Worm (Caenorhabditis elegans) whole organism, young adult: ENCODE results near the gene rfip-1.
A peak's percentile ranks its signal among the peaks of the same experiment; 100 is the strongest.

ENCODE experiments used
- C06A6.2 ChIP-seq: fragments of 200-800 bp; sonication (Bioruptor generic); conservative IDR thresholded peaks from 2 replicates; pipeline ENCODE4 v1.3.6; 2022; ENCODE audit warnings: missing genetic modification characterization, missing compliant biosample characterization
- D2030.7 ChIP-seq: fragments of 200-800 bp; sonication (Bioruptor generic); IDR thresholded peaks from 2 replicates; pipeline ENCODE4 v1.3.6; 2022; ENCODE audit warnings: missing genetic modification reagents, missing genetic modification characterization, missing compliant biosample characterization
- F10E7.11 ChIP-seq: sonication (generic microtip); optimal IDR thresholded peaks from 2 replicates; lab custom pipeline; 2017; ENCODE audit warnings: mild to moderate bottlenecking, missing genetic modification characterization, moderate library complexity, missing compliant biosample characterization
- F22D6.2 ChIP-seq: sonication (generic microtip); optimal IDR thresholded peaks from 2 replicates; lab custom pipeline; 2016; ENCODE audit warnings: mild to moderate bottlenecking, missing genetic modification characterization, missing compliant biosample characterization
- F49E8.2 ChIP-seq: sonication (generic microtip); optimal IDR thresholded peaks from 3 replicates; lab custom pipeline; 2017; ENCODE audit warnings: missing genetic modification characterization, mild to moderate bottlenecking, missing compliant biosample characterization, antibody characterized with exemption, moderate library complexity; ENCODE audit not compliant: insufficient read depth
- F57C9.4 ChIP-seq: sonication (generic microtip); optimal IDR thresholded peaks from 2 replicates; lab custom pipeline; 2017; ENCODE audit warnings: mild to moderate bottlenecking, missing genetic modification characterization, missing compliant biosample characterization
- T07F8.4 ChIP-seq: sonication (generic microtip); optimal IDR thresholded peaks from 2 replicates; lab custom pipeline; 2016; ENCODE audit warnings: mild to moderate bottlenecking, missing genetic modification characterization, moderate library complexity, missing compliant biosample characterization
- Y79H2A.3 ChIP-seq: fragments of 200-800 bp; sonication (Bioruptor generic); conservative IDR thresholded peaks from 2 replicates; pipeline ENCODE4 v1.3.6; 2022; ENCODE audit warnings: missing genetic modification reagents, missing genetic modification characterization, missing compliant biosample characterization
- akir-1 ChIP-seq: fragments of 200-800 bp; sonication (Bioruptor generic); optimal IDR thresholded peaks from 2 replicates; lab custom pipeline; 2018; ENCODE audit warnings: mild to moderate bottlenecking, missing genetic modification characterization, moderate library complexity, missing compliant biosample characterization
- atf-7 ChIP-seq: sonication (generic microtip); optimal IDR thresholded peaks from 2 replicates; lab custom pipeline; 2017; ENCODE audit warnings: mild to moderate bottlenecking, missing genetic modification characterization, missing compliant biosample characterization
- athp-1 ChIP-seq: sonication (generic microtip); optimal IDR thresholded peaks from 2 replicates; lab custom pipeline; 2017; ENCODE audit warnings: mild to moderate bottlenecking, missing genetic modification characterization, missing compliant biosample characterization
- attf-3 ChIP-seq: fragments of 200-800 bp; sonication (Bioruptor generic); conservative IDR thresholded peaks from 2 replicates; pipeline ENCODE4 v1.3.6; 2022; ENCODE audit warnings: missing genetic modification reagents, missing genetic modification characterization, missing compliant biosample characterization
- attf-5 ChIP-seq: fragments of 200-800 bp; sonication (Bioruptor generic); optimal IDR thresholded peaks from 2 replicates; lab custom pipeline; 2018; ENCODE audit warnings: mild to moderate bottlenecking, missing genetic modification characterization, missing compliant biosample characterization
- cebp-1 ChIP-seq, 2 experiments: fragments of 200-800 bp in 1 of 2; sonication (Bioruptor generic) in 1 of 2; sonication (generic microtip) in 1 of 2; IDR thresholded peaks in 1 of 2; optimal IDR thresholded peaks in 1 of 2; 2 replicates each; pipeline versions ENCODE4 v1.3.6 to Lab custom; 2017 to 2022; ENCODE audit warnings: missing compliant biosample characterization in 2 of 2, missing genetic modification characterization in 2 of 2, mild to moderate bottlenecking in 1 of 2, missing genetic modification reagents in 1 of 2, moderate library complexity in 1 of 2
- cebp-2 ChIP-seq: fragments of 200-800 bp; sonication (Bioruptor generic); IDR thresholded peaks from 2 replicates; pipeline ENCODE4 v1.3.6; 2022; ENCODE audit warnings: missing genetic modification characterization, missing compliant biosample characterization
- ceh-100 ChIP-seq: fragments of 200-800 bp; sonication (Bioruptor generic); IDR thresholded peaks from 2 replicates; pipeline ENCODE4 v1.3.6; 2022; ENCODE audit warnings: missing genetic modification reagents, missing genetic modification characterization, missing compliant biosample characterization
- ceh-27 ChIP-seq: fragments of 200-800 bp; sonication (Bioruptor generic); optimal IDR thresholded peaks from 2 replicates; lab custom pipeline; 2018; ENCODE audit warnings: mild to moderate bottlenecking, missing genetic modification characterization, moderate library complexity, missing compliant biosample characterization
- ceh-91 ChIP-seq: fragments of 200-800 bp; sonication (Bioruptor generic); IDR thresholded peaks from 2 replicates; pipeline ENCODE4 v1.3.6; 2022; ENCODE audit warnings: missing genetic modification reagents, missing genetic modification characterization, missing compliant biosample characterization
- die-1 ChIP-seq: sonication (generic microtip); optimal IDR thresholded peaks from 2 replicates; lab custom pipeline; 2016; ENCODE audit warnings: missing genotype, mild to moderate bottlenecking, missing genetic modification characterization, missing compliant biosample characterization
- dox-1 ChIP-seq: fragments of 200-800 bp; sonication (Bioruptor generic); IDR thresholded peaks from 2 replicates; pipeline ENCODE4 v1.3.6; 2022; ENCODE audit warnings: missing genetic modification reagents, missing genetic modification characterization, missing compliant biosample characterization
- egrh-3 ChIP-seq: fragments of 200-800 bp; sonication (Bioruptor generic); IDR thresholded peaks from 2 replicates; pipeline ENCODE4 v1.3.6; 2022; ENCODE audit warnings: missing genetic modification reagents, missing genetic modification characterization, missing compliant biosample characterization
- ets-4 ChIP-seq: fragments of 200-800 bp; sonication (Bioruptor generic); optimal IDR thresholded peaks from 2 replicates; lab custom pipeline; 2018; ENCODE audit warnings: mild to moderate bottlenecking, missing genetic modification characterization, missing compliant biosample characterization
- hlh-26 ChIP-seq: fragments of 200-800 bp; sonication (Bioruptor generic); conservative IDR thresholded peaks from 2 replicates; pipeline ENCODE4 v1.3.6; 2022; ENCODE audit warnings: missing genetic modification reagents, missing genetic modification characterization, missing compliant biosample characterization
- hmg-1.2 ChIP-seq: fragments of 200-800 bp; sonication (Bioruptor generic); IDR thresholded peaks from 2 replicates; pipeline ENCODE4 v1.3.6; 2022; ENCODE audit warnings: missing genetic modification reagents, missing genetic modification characterization, missing compliant biosample characterization
- hrde-1 ChIP-seq: sonication (generic microtip); optimal IDR thresholded peaks from 2 replicates; lab custom pipeline; 2016; ENCODE audit warnings: missing genetic modification characterization, mild to moderate bottlenecking, missing compliant biosample characterization, moderate library complexity, missing genotype, missing genetic modification reagents, borderline replicate concordance
- lin-26 ChIP-seq: fragments of 200-800 bp; sonication (Bioruptor generic); IDR thresholded peaks from 2 replicates; pipeline ENCODE4 v1.3.6; 2022; ENCODE audit warnings: missing genetic modification reagents, missing genetic modification characterization, missing compliant biosample characterization
- lin-40 ChIP-seq: sonication (generic microtip); optimal IDR thresholded peaks from 2 replicates; lab custom pipeline; 2016; ENCODE audit warnings: missing genetic modification characterization, mild to moderate bottlenecking, missing compliant biosample characterization, missing genotype, missing genetic modification reagents
- lin-54 ChIP-seq: fragments of 200-800 bp; sonication (Bioruptor generic); optimal IDR thresholded peaks from 2 replicates; lab custom pipeline; 2018; ENCODE audit warnings: mild to moderate bottlenecking, missing genetic modification characterization, missing compliant biosample characterization
- lsy-27 ChIP-seq: sonication (generic microtip); optimal IDR thresholded peaks from 2 replicates; lab custom pipeline; 2017; ENCODE audit warnings: missing genetic modification characterization, mild to moderate bottlenecking, missing compliant biosample characterization, antibody characterized with exemption, missing genotype, borderline replicate concordance; ENCODE audit not compliant: insufficient read depth
- madf-10 ChIP-seq: sonication (generic microtip); optimal IDR thresholded peaks from 2 replicates; lab custom pipeline; 2016; ENCODE audit warnings: mild to moderate bottlenecking, missing genetic modification characterization, missing compliant biosample characterization
- madf-6 ChIP-seq: fragments of 200-800 bp; sonication (Bioruptor generic); IDR thresholded peaks from 2 replicates; pipeline ENCODE4 v1.3.6; 2022; ENCODE audit warnings: missing genetic modification reagents, missing genetic modification characterization, missing compliant biosample characterization
- mcd-1 ChIP-seq: fragments of 200-800 bp; sonication (Bioruptor generic); IDR thresholded peaks from 2 replicates; pipeline ENCODE4 v1.3.6; 2022; ENCODE audit warnings: missing genetic modification reagents, missing genetic modification characterization, missing compliant biosample characterization
- mel-28 ChIP-seq: sonication (generic microtip); optimal IDR thresholded peaks from 2 replicates; lab custom pipeline; 2016; ENCODE audit warnings: borderline replicate concordance, mild to moderate bottlenecking, missing genetic modification characterization, missing compliant biosample characterization
- nfya-1 ChIP-seq: sonication (generic microtip); optimal IDR thresholded peaks from 2 replicates; lab custom pipeline; 2017; ENCODE audit warnings: antibody characterized with exemption, missing compliant biosample characterization, missing genetic modification characterization, borderline replicate concordance; ENCODE audit not compliant: insufficient read depth
- nhr-179 ChIP-seq: sonication (generic microtip); optimal IDR thresholded peaks from 2 replicates; lab custom pipeline; 2016; ENCODE audit warnings: mild to moderate bottlenecking, missing genetic modification characterization, missing compliant biosample characterization
- nhr-80 ChIP-seq: sonication (generic microtip); optimal IDR thresholded peaks from 2 replicates; lab custom pipeline; 2016; ENCODE audit warnings: missing genetic modification characterization, missing compliant biosample characterization
- pha-4 ChIP-seq: fragments of 150-350 bp; sonication (generic microtip); optimal IDR thresholded peaks from 2 replicates; lab custom pipeline; 2014; ENCODE audit warnings: missing biosample characterization, missing genetic modification reagents, missing genetic modification characterization
- snpc-3.4 ChIP-seq: sonication (generic microtip); optimal IDR thresholded peaks from 2 replicates; lab custom pipeline; 2017; ENCODE audit warnings: missing genetic modification characterization, mild to moderate bottlenecking, missing compliant biosample characterization, antibody characterized with exemption, moderate library complexity, missing genotype, missing genetic modification reagents
- snpc-4 ChIP-seq, 5 experiments: fragments of 150-350 bp in 1 of 5; sonication (generic microtip) in 4 of 5; optimal IDR thresholded peaks; 2 replicates each; lab custom pipeline; 2014 to 2018; ENCODE audit warnings: missing genetic modification characterization in 5 of 5, missing biosample characterization in 3 of 5, antibody characterized with exemption in 2 of 5, mild to moderate bottlenecking in 2 of 5, missing compliant biosample characterization in 2 of 5, missing genotype in 2 of 5, moderate library complexity in 2 of 5, missing genetic modification reagents in 1 of 5
- sptf-2 ChIP-seq: fragments of 200-800 bp; sonication (Bioruptor generic); optimal IDR thresholded peaks from 2 replicates; lab custom pipeline; 2018; ENCODE audit warnings: mild to moderate bottlenecking, missing genetic modification characterization, missing compliant biosample characterization
- tbp1 ChIP-seq: fragments of 200-800 bp; sonication (Bioruptor generic); optimal IDR thresholded peaks from 2 replicates; lab custom pipeline; 2018; ENCODE audit warnings: mild to moderate bottlenecking, missing genetic modification characterization, missing compliant biosample characterization
- unc-130 ChIP-seq: sonication (generic microtip); optimal IDR thresholded peaks from 2 replicates; lab custom pipeline; 2016; ENCODE audit warnings: missing genetic modification reagents, missing genetic modification characterization, missing compliant biosample characterization
- zim-3 ChIP-seq: sonication (generic microtip); optimal IDR thresholded peaks from 2 replicates; lab custom pipeline; 2017; ENCODE audit warnings: mild to moderate bottlenecking, missing genetic modification characterization, moderate library complexity, missing compliant biosample characterization
- ztf-25 ChIP-seq: fragments of 200-800 bp; sonication (Bioruptor generic); IDR thresholded peaks from 2 replicates; pipeline ENCODE4 v1.3.6; 2022; ENCODE audit warnings: missing genetic modification reagents, missing genetic modification characterization, missing compliant biosample characterization
- ztf-6 ChIP-seq: fragments of 200-800 bp; sonication (Bioruptor generic); IDR thresholded peaks from 2 replicates; pipeline ENCODE4 v1.3.6; 2022; ENCODE audit warnings: missing genetic modification reagents, missing genetic modification characterization, missing compliant biosample characterization

Gene rfip-1

DNA sequence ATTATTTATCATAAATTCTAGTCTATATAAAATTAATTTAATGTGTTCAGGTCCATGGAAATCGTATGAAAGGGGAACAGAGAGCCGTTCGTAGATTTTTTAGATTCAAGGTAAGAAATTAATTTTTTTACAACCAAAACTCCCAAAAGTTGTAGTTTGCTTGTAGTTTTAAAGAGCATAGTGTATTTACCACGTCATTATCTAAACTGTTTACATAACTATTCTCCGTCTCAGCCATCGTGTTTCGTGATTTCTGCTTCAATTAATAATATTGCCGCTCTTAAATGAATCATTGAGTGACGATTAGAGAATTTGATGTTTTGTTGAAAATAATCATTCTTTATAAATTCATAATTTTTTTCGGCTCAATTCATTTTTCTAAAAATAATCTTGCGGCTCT, 26.9 kb downstream of the rfip-1 start, which contains the start of gene cgt-3:
TSS of gene cgt-3 (plus strand) at position 51 of the 400 bp plus-strand sequence.
- TF ChIP-seq akir-1 (GFP tag; lab: Kevin White, UChicago), result no peak
- no peak for TF ChIP-seq D2030.7 (GFP tag; lab: Robert Waterston, UW)
- no peak for TF ChIP-seq Y79H2A.3 (GFP tag; lab: Robert Waterston, UW)
- no peak for TF ChIP-seq sptf-2 (GFP tag; lab: Kevin White, UChicago)
- no peak for TF ChIP-seq pha-4 (tag; lab: Kevin White, UChicago)
- TF ChIP-seq snpc-3.4 (tag; lab: Kevin White, UChicago), result no peak
- TF ChIP-seq tbp1 (GFP tag; lab: Kevin White, UChicago), result no peak
- TF ChIP-seq zim-3 (tag; lab: Kevin White, UChicago), result no peak
- TF ChIP-seq egrh-3, result no peak
- no peak for TF ChIP-seq cebp-2 (GFP tag; lab: Robert Waterston, UW)
- no peak for TF ChIP-seq hrde-1 (tag; lab: Kevin White, UChicago)
- TF ChIP-seq athp-1 (tag; lab: Kevin White, UChicago), result no peak
- TF ChIP-seq lsy-27, result no peak
- TF ChIP-seq, all 124 proteins: peak for 0

DNA sequence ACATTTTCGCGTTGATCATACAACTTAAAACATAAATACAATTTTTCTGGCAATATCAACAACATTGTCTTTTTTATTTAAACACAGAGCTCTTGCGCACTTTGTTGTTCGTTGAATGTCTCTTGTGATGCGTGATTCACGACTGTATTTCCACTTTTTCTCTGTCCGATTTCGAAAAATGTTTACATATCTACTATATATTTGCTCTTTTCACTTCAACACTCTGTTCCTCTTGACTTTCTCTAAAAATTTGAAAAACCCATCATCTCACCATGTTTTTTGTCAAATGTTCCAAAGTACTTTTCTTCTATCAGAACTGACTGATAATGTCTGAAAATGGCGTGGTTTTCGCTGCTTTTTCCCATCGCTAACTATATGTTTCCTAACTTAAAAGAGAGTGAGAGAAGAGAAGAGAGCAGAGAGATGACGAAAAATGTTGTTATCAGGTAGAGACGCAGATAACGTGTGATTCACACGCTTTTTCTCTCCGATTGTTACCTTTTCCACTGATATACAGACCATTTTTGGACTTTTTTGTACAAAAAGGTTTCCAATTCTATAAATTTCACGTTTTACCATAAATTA, 27.7 kb downstream of the rfip-1 start:
- TF ChIP-seq C06A6.2 (GFP tag; lab: Robert Waterston, UW), result no peak
- no peak for TF ChIP-seq ceh-27 (GFP tag; lab: Kevin White, UChicago)
- TF ChIP-seq F22D6.2 (tag; lab: Kevin White, UChicago), result no peak
- peak; percentile 9 for TF ChIP-seq atf-7 (tag; lab: Kevin White, UChicago)
- TF ChIP-seq hmg-1.2, result peak; percentile 41; the same call in 1 of the 2 replicates
- no peak for TF ChIP-seq attf-3
- TF ChIP-seq ceh-100, result no peak
- TF ChIP-seq nhr-179 (tag; lab: Kevin White, UChicago), result no peak
- TF ChIP-seq nfya-1 (tag; lab: Kevin White, UChicago), result no peak
- TF ChIP-seq tbp1 (GFP tag; lab: Kevin White, UChicago), result no peak
- TF ChIP-seq lin-40 (tag; lab: Kevin White, UChicago), result no peak
- no peak for TF ChIP-seq unc-130 (GFP tag; lab: Kevin White, UChicago)
- TF ChIP-seq zim-3 (tag; lab: Kevin White, UChicago), result no peak
- TF ChIP-seq attf-5 (GFP tag; lab: Kevin White, UChicago), result peak; percentile 12
- no peak for TF ChIP-seq lin-26 (GFP tag; lab: Robert Waterston, UW)
- no peak for TF ChIP-seq T07F8.4 (tag; lab: Kevin White, UChicago)
- no peak for TF ChIP-seq snpc-4 (GFP tag; optimal IDR thresholded peaks at IDR 0.05; lab: Kevin White, UChicago)
- no peak for TF ChIP-seq snpc-4 (tag; optimal IDR thresholded peaks at IDR 0.05; lab: Kevin White, UChicago)
- TF ChIP-seq lin-54, result no peak
- no peak for TF ChIP-seq hlh-26 (GFP tag; lab: Robert Waterston, UW)
- no peak for TF ChIP-seq ztf-25 (GFP tag; lab: Robert Waterston, UW)
- no peak for TF ChIP-seq ceh-91
- TF ChIP-seq F10E7.11, result no peak
- TF ChIP-seq ets-4, result peak; percentile 43
- TF ChIP-seq mcd-1 (GFP tag; lab: Robert Waterston, UW), result no peak
- no peak for TF ChIP-seq F57C9.4
- TF ChIP-seq madf-10, result no peak
- 0 out of 2 replicates have a peak, but pooled peaks have one; percentile 41 for TF ChIP-seq dox-1 (GFP tag; lab: Robert Waterston, UW)
- TF ChIP-seq mel-28, result no peak
- TF ChIP-seq madf-6, result no peak
- no peak for TF ChIP-seq ztf-6
- no peak for TF ChIP-seq die-1 (tag; lab: Kevin White, UChicago)
- no peak for TF ChIP-seq cebp-1 (GFP tag; IDR thresholded peaks at IDR 0.05; lab: Robert Waterston, UW)
- TF ChIP-seq cebp-1 (tag; optimal IDR thresholded peaks at IDR 0.05; lab: Kevin White, UChicago), result peak; percentile 52
- peak; percentile 93 for TF ChIP-seq nhr-80 (tag; lab: Kevin White, UChicago)
- TF ChIP-seq F49E8.2 (tag; lab: Kevin White, UChicago), result no peak
